Worm (Caenorhabditis elegans): Measurements from ENCODE around the gene C28H8.7.

Gene C28H8.7

ce11 chrIII:5925724-5926123 lies 38.9 kb upstream of the C28H8.7 start, which contains the start of the genes dnc-2 and bcl-7:
Gene dnc-2 (minus strand): TSS chrIII:5925756.
Gene bcl-7 (plus strand): TSS chrIII:5926086.
- no peak for TF ChIP-seq ttx-3 (tag; optimal IDR thresholded peaks at IDR 0.05)
- TF ChIP-seq unc-42 (tag; optimal IDR thresholded peaks at IDR 0.05) = peak; percentile 26
- no peak for TF ChIP-seq K09A11.1 (tag; optimal IDR thresholded peaks at IDR 0.05; ENCODE audit: insufficient read depth)

- TF ChIP-seq hlh-15 (tag; optimal IDR thresholded peaks at IDR 0.05) (no peak), ceh-24 (tag; optimal IDR thresholded peaks at IDR 0.05) (no peak), ceh-19 (GFP tag; optimal IDR thresholded peaks at IDR 0.05) (no peak), unc-3 (GFP tag; conservative IDR thresholded peaks at IDR 0.05) (no peak), unc-3 (tag; optimal IDR thresholded peaks at IDR 0.05) (no peak), hlh-13 (GFP tag; optimal IDR thresholded peaks at IDR 0.05) (no peak), lin-11 (tag; optimal IDR thresholded peaks at IDR 0.05) (no peak), hlh-6 (tag; optimal IDR thresholded peaks at IDR 0.05) (no peak), sox-4 (tag; optimal IDR thresholded peaks at IDR 0.05) (no peak), ref-2 (tag; optimal IDR thresholded peaks at IDR 0.05) (no peak), ceh-6 (GFP tag; optimal IDR thresholded peaks at IDR 0.05) (no peak), ets-4 (tag; optimal IDR thresholded peaks at IDR 0.05) (no peak), fax-1 (tag; optimal IDR thresholded peaks at IDR 0.05) (no peak), K02D7.2 (tag; optimal IDR thresholded peaks at IDR 0.05) (no peak), nhr-11 (tag; optimal IDR thresholded peaks at IDR 0.05) (no peak), C38D4.7 (GFP tag; optimal IDR thresholded peaks at IDR 0.05) (no peak), dve-1 (tag; optimal IDR thresholded peaks at IDR 0.05) (no peak), ceh-34 (tag; optimal IDR thresholded peaks at IDR 0.05) (no peak), ceh-22 (tag; optimal IDR thresholded peaks at IDR 0.05) (no peak)
Observed at ce11 chrIII:5922236-5922635, 35.4 kb upstream of the C28H8.7 start.

ce11 chrIII:5921067-5921678 lies 34.4 kb upstream of the C28H8.7 start:
- TF ChIP-seq elt-2 (tag; optimal IDR thresholded peaks at IDR 0.05) = peak; percentile 14
- no peak for TF ChIP-seq npax-4 (tag; optimal IDR thresholded peaks at IDR 0.05)
- no peak for TF ChIP-seq unc-86 (tag; optimal IDR thresholded peaks at IDR 0.05)
- TF ChIP-seq nfya-1 (tag; optimal IDR thresholded peaks at IDR 0.05) = no peak

- TF ChIP-seq pros-1 (tag; optimal IDR thresholded peaks at IDR 0.05) = no peak
Observed at ce11 chrIII:5919799-5920387, 33.1 kb upstream of the C28H8.7 start, which contains the start of the genes tdo-2 and C28H8.2. Gene tdo-2 (minus strand): TSS chrIII:5919955. Gene C28H8.2 (plus strand): TSS chrIII:5920322.

ce11 chrIII:5917365-5917958 lies 30.7 kb upstream of the C28H8.7 start:
- peak; percentile 23 for TF ChIP-seq elt-2 (tag; optimal IDR thresholded peaks at IDR 0.05)
- no peak for TF ChIP-seq zip-5 (tag; optimal IDR thresholded peaks at IDR 0.05)

ce11 chrIII:5915926-5916325 lies 29.1 kb upstream of the C28H8.7 start:
- TF ChIP-seq elt-2 (tag; optimal IDR thresholded peaks at IDR 0.05) = peak; percentile 94
- no peak for TF ChIP-seq syd-9 (tag; optimal IDR thresholded peaks at IDR 0.05)

ce11 chrIII:5914717-5915116 lies 27.9 kb upstream of the C28H8.7 start:
- TF ChIP-seq ceh-6 (GFP tag; optimal IDR thresholded peaks at IDR 0.05) = no peak
- TF ChIP-seq pros-1 (tag; optimal IDR thresholded peaks at IDR 0.05) = no peak
- peak; percentile 5 for TF ChIP-seq elt-2 (tag; optimal IDR thresholded peaks at IDR 0.05)
- TF ChIP-seq nfya-1 (tag; optimal IDR thresholded peaks at IDR 0.05) = peak; percentile 55
